Fruit fly (Drosophila melanogaster): ENCODE results near the gene Ski6.

dm6 chr2L:13190534-13190933 is 31.7 kb downstream of the Ski6 start:
- TF ChIP-seq CG4404 (GFP tag; IDR thresholded peaks at IDR 0.05): no peak
- no peak for TF ChIP-seq CG12104 (GFP tag; optimal IDR thresholded peaks at IDR 0.05)
- TF ChIP-seq Sry-δ (GFP tag; optimal IDR thresholded peaks at IDR 0.05): no peak
- TF ChIP-seq CG34224 (GFP tag; IDR thresholded peaks at IDR 0.05; ENCODE audit: partially characterized antibody): no peak
- TF ChIP-seq CG14860 (GFP tag; IDR thresholded peaks at IDR 0.05; ENCODE audit: partially characterized antibody): no peak
- TF ChIP-seq H15 (GFP tag; IDR thresholded peaks at IDR 0.05): no peak
- no peak for TF ChIP-seq Rfx (GFP tag; IDR thresholded peaks at IDR 0.05)
- no peak; the same call in 1 of the 2 replicates for TF ChIP-seq sob (GFP tag; IDR thresholded peaks at IDR 0.05)

Measured in whole organism, embryonic.